Worm (Caenorhabditis elegans): Measurements from ENCODE around the gene C06A6.7.

C06A6.7 gene

ce11 chrIV:7849235-7849634 lies 10.9 kb upstream of the C06A6.7 start:
- TF ChIP-seq nfya-2 (GFP tag; IDR thresholded peaks at IDR 0.05) (no peak), athp-1 (tag; optimal IDR thresholded peaks at IDR 0.05) (no peak), sea-2 (GFP tag; IDR thresholded peaks at IDR 0.05) (no peak)

DNA sequence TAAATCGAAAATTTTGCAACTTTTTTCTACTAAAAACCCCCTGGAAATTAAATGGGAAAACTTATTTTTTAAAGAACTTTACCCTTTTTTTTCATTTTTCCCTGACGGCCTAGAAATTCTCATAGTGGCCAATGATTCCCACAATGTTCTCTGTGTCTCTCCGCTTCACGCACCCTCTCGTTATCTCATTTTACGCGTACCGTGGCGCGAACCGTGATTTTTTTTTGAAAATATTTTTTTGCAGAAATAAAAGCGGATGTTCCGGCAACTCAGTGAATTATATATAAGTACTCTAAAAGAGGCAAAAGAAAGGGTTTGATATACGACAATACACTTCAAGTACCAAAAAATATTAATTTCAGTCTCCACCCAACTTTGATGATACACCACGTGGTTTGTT lies 8.1 kb upstream of the C06A6.7 start, which contains the start of gene C06A6.2:
TSS of gene C06A6.2 (plus strand) at position 237 of the 400 bp plus-strand sequence.
- TF ChIP-seq nhr-179 (tag; optimal IDR thresholded peaks at IDR 0.05) (no peak), K11D2.4 (GFP tag; IDR thresholded peaks at IDR 0.05) (no peak), atf-7 (tag; optimal IDR thresholded peaks at IDR 0.05) (no peak), zfh-2 (GFP tag; conservative IDR thresholded peaks at IDR 0.05) (no peak)

- TF ChIP-seq nhr-27 (tag; optimal IDR thresholded peaks at IDR 0.05): peak; percentile 34
- TF ChIP-seq dox-1 (GFP tag; IDR thresholded peaks at IDR 0.05): peak; percentile 77; the same call in 1 of the 2 replicates
- peak; percentile 48 for TF ChIP-seq madf-10 (tag; optimal IDR thresholded peaks at IDR 0.05)
- peak; percentile 22; the same call in 1 of the 2 replicates for TF ChIP-seq lin-26 (GFP tag; IDR thresholded peaks at IDR 0.05)
- TF ChIP-seq Y56A3A.18 (GFP tag; IDR thresholded peaks at IDR 0.05): peak; percentile 59; the same call in 1 of the 2 replicates
- TF ChIP-seq hsf-1 (GFP tag; IDR thresholded peaks at IDR 0.05): no peak
- TF ChIP-seq lsl-1 (GFP tag; optimal IDR thresholded peaks at IDR 0.05): no peak
- no peak for TF ChIP-seq aptf-3 (GFP tag; IDR thresholded peaks at IDR 0.05)
- TF ChIP-seq ztf-26 (tag; optimal IDR thresholded peaks at IDR 0.05): peak; percentile 69
- TF ChIP-seq ztf-25 (GFP tag; IDR thresholded peaks at IDR 0.05): no peak
- TF ChIP-seq fkh-3 (tag; optimal IDR thresholded peaks at IDR 0.05): no peak
- TF ChIP-seq K11D2.4 (GFP tag; IDR thresholded peaks at IDR 0.05): 0 out of 2 replicates have a peak, but pooled peaks have one; percentile 24
- TF ChIP-seq somi-1 (GFP tag; optimal IDR thresholded peaks at IDR 0.05): peak; percentile 5
- no peak for TF ChIP-seq rec-8 (tag; optimal IDR thresholded peaks at IDR 0.05)
- no peak for TF ChIP-seq ets-4 (GFP tag; optimal IDR thresholded peaks at IDR 0.05)
- peak; percentile 82 for TF ChIP-seq ceh-27 (GFP tag; optimal IDR thresholded peaks at IDR 0.05)
- TF ChIP-seq ztf-22 (GFP tag; optimal IDR thresholded peaks at IDR 0.05): no peak
- TF ChIP-seq repo-1 (tag; optimal IDR thresholded peaks at IDR 0.05): peak; percentile 71
- peak; percentile 79 for TF ChIP-seq K12H6.12 (tag; optimal IDR thresholded peaks at IDR 0.05)
- TF ChIP-seq atf-7 (tag; optimal IDR thresholded peaks at IDR 0.05): peak; percentile 33
- no peak for TF ChIP-seq C17E4.6 (GFP tag; IDR thresholded peaks at IDR 0.05)
- TF ChIP-seq nhr-80 (tag; optimal IDR thresholded peaks at IDR 0.05): peak; percentile 60
- no peak for TF ChIP-seq sea-2 (GFP tag; IDR thresholded peaks at IDR 0.05)
- no peak; the same call in 1 of the 2 replicates for TF ChIP-seq rcor-1 (GFP tag; IDR thresholded peaks at IDR 0.05)
- TF ChIP-seq chd-7 (tag; optimal IDR thresholded peaks at IDR 0.05): peak; percentile 67
- TF ChIP-seq F10E7.11 (tag; optimal IDR thresholded peaks at IDR 0.05): peak; percentile 6
- TF ChIP-seq sdz-38 (tag; optimal IDR thresholded peaks at IDR 0.05): no peak
- peak; percentile 55 for TF ChIP-seq pbrm-1 (GFP tag; IDR thresholded peaks at IDR 0.05)
- no peak for TF ChIP-seq akir-1 (GFP tag; optimal IDR thresholded peaks at IDR 0.05)
- TF ChIP-seq F23B12.7 (tag; optimal IDR thresholded peaks at IDR 0.05; ENCODE audit: insufficient read depth): no peak
- TF ChIP-seq zfh-2 (GFP tag; conservative IDR thresholded peaks at IDR 0.05): peak; percentile 97
- 0 out of 2 replicates have a peak, but pooled peaks have one; percentile 53 for TF ChIP-seq ekl-4 (GFP tag; IDR thresholded peaks at IDR 0.05)
- no peak for TF ChIP-seq bed-1 (GFP tag; IDR thresholded peaks at IDR 0.05)
- TF ChIP-seq hlh-26 (GFP tag; conservative IDR thresholded peaks at IDR 0.05): no peak
- peak; percentile 77 for TF ChIP-seq lin-40 (tag; optimal IDR thresholded peaks at IDR 0.05)
- no peak for TF ChIP-seq nfya-2 (GFP tag; IDR thresholded peaks at IDR 0.05)
- TF ChIP-seq Y95B8A.8 (GFP tag; IDR thresholded peaks at IDR 0.05): no peak
- peak; percentile 80 for TF ChIP-seq hmg-1.2 (GFP tag; IDR thresholded peaks at IDR 0.05)
- peak; percentile 67 for TF ChIP-seq mcd-1 (GFP tag; IDR thresholded peaks at IDR 0.05)
- peak; percentile 51 for TF ChIP-seq lsy-27 (tag; optimal IDR thresholded peaks at IDR 0.05; ENCODE audit: borderline replicate concordance, insufficient read depth)
- TF ChIP-seq nhr-90 (tag; optimal IDR thresholded peaks at IDR 0.05): peak; percentile 66
- peak in 1 of 2 experiments; percentile 38 for TF ChIP-seq let-607 (tag; optimal IDR thresholded peaks at IDR 0.05)
These were observed 7.3 kb upstream of the C06A6.7 start for ce11 chrIV:7845585-7845984.
